Fruit fly (Drosophila melanogaster) whole organism, wandering third instar larva: ENCODE data around the gene Lrr47.

Experiments
- CG32264 ChIP-seq: fragments of 200-800 bp; sonication (Bioruptor generic); optimal IDR thresholded peaks from 2 replicates; lab custom pipeline; 2016; ENCODE audit warnings: missing biosample characterization, missing genetic modification characterization
- CG9705 ChIP-seq: fragments of 200-800 bp; sonication (Bioruptor generic); optimal IDR thresholded peaks from 2 replicates; lab custom pipeline; 2018; ENCODE audit warnings: missing biosample characterization, mild to moderate bottlenecking, missing genetic modification characterization
- CrebA ChIP-seq: fragments of 200-800 bp; sonication (Bioruptor generic); optimal IDR thresholded peaks from 2 replicates; lab custom pipeline; 2016; ENCODE audit warnings: missing biosample characterization, mild to moderate bottlenecking, missing genetic modification characterization, borderline replicate concordance
- Dif ChIP-seq: fragments of 200-275, 200-300 bp; sonication (Bioruptor generic); optimal IDR thresholded peaks from 2 replicates; lab custom pipeline; 2018; ENCODE audit warnings: missing biosample characterization, missing genetic modification characterization; ENCODE audit not compliant: partially characterized antibody
- GATAd ChIP-seq: sonication (Bioruptor generic); optimal IDR thresholded peaks from 2 replicates; lab custom pipeline; 2016; ENCODE audit warnings: missing biosample characterization, missing genetic modification characterization
- HLH106 ChIP-seq: fragments of 200-800 bp; optimal IDR thresholded peaks from 3 replicates; lab custom pipeline; 2019; ENCODE audit warnings: missing biosample characterization, mild to moderate bottlenecking, missing genetic modification characterization, moderate library complexity
- Hr83 ChIP-seq: fragments of 200-300 bp; sonication (Bioruptor generic); optimal IDR thresholded peaks from 2 replicates; lab custom pipeline; 2016; ENCODE audit warnings: missing biosample characterization, mild to moderate bottlenecking, missing genetic modification characterization, moderate library complexity; ENCODE audit not compliant: poor library complexity, severe bottlenecking
- Jra ChIP-seq: sonication (Bioruptor generic); optimal IDR thresholded peaks from 2 replicates; lab custom pipeline; 2016; ENCODE audit warnings: missing biosample characterization, missing genetic modification characterization
- Mio ChIP-seq: sonication (Bioruptor generic); optimal IDR thresholded peaks from 2 replicates; lab custom pipeline; 2016; ENCODE audit warnings: missing biosample characterization, missing genetic modification characterization
- Myc ChIP-seq: fragments of >200 bp; optimal IDR thresholded peaks from 2 replicates; lab custom pipeline; 2017
- N ChIP-seq: fragments of >200 bp; optimal IDR thresholded peaks from 2 replicates; lab custom pipeline; 2018; ENCODE audit warnings: missing biosample characterization, missing external identifiers, missing genetic modification characterization
- OdsH ChIP-seq: fragments of 200-800 bp; sonication (Bioruptor generic); optimal IDR thresholded peaks from 2 replicates; lab custom pipeline; 2016; ENCODE audit warnings: missing biosample characterization, mild to moderate bottlenecking, missing genetic modification characterization
- Rel ChIP-seq, 2 experiments: fragments of 200-800 bp; sonication (Bioruptor generic) in 1 of 2; optimal IDR thresholded peaks; 2 replicates in 1 of 2; 3 replicates in 1 of 2; lab custom pipeline; 2016 to 2019; ENCODE audit warnings: mild to moderate bottlenecking in 2 of 2, missing biosample characterization in 2 of 2, missing genetic modification characterization in 2 of 2, moderate library complexity in 1 of 2
- Sp1 ChIP-seq: fragments of 200-800 bp; sonication (Bioruptor generic); optimal IDR thresholded peaks from 3 replicates; lab custom pipeline; 2019; ENCODE audit warnings: missing biosample characterization, mild to moderate bottlenecking, missing genetic modification characterization, moderate library complexity
- br ChIP-seq: fragments of 200-800 bp; sonication (Bioruptor generic); optimal IDR thresholded peaks from 2 replicates; lab custom pipeline; 2016; ENCODE audit warnings: missing biosample characterization, missing genetic modification characterization
- brk ChIP-seq: fragments of 200-800 bp; sonication (Bioruptor generic); optimal IDR thresholded peaks from 2 replicates; lab custom pipeline; 2016; ENCODE audit warnings: missing biosample characterization, mild to moderate bottlenecking, missing genetic modification characterization
- dl ChIP-seq, 2 experiments: fragments of 175-275, 200-275 bp in 1 of 2; fragments of 200-275 bp in 1 of 2; sonication (Bioruptor generic); optimal IDR thresholded peaks; lab custom pipeline; 2018; ENCODE audit warnings: mild to moderate bottlenecking in 2 of 2, missing biosample characterization in 2 of 2, missing genetic modification characterization in 2 of 2, moderate library complexity in 2 of 2; ENCODE audit not compliant: partially characterized antibody in 2 of 2, insufficient read depth in 1 of 2
- dmrt93B ChIP-seq: fragments of 200-800 bp; sonication (Bioruptor generic); optimal IDR thresholded peaks from 2 replicates; lab custom pipeline; 2018; ENCODE audit warnings: missing biosample characterization, mild to moderate bottlenecking, missing genetic modification characterization
- foxo ChIP-seq, 2 experiments: fragments of 200-800 bp; sonication (Bioruptor generic); optimal IDR thresholded peaks; 2 replicates in 1 of 2; 3 replicates in 1 of 2; lab custom pipeline; 2016 to 2017; ENCODE audit warnings: missing biosample characterization in 2 of 2, missing genetic modification characterization in 2 of 2
- fru ChIP-seq: fragments of 200-800 bp; sonication (Bioruptor generic); optimal IDR thresholded peaks from 3 replicates; lab custom pipeline; 2016; ENCODE audit warnings: missing biosample characterization, mild to moderate bottlenecking, missing genetic modification characterization
- h ChIP-seq: fragments of 200-800 bp; sonication (Bioruptor generic); optimal IDR thresholded peaks from 3 replicates; lab custom pipeline; 2016; ENCODE audit warnings: missing biosample characterization, mild to moderate bottlenecking, missing genetic modification characterization
- jim ChIP-seq: fragments of 175-275, 200-325 bp; sonication (Bioruptor generic); optimal IDR thresholded peaks from 2 replicates; lab custom pipeline; 2016; ENCODE audit warnings: missing biosample characterization, mild to moderate bottlenecking, missing genetic modification characterization
- lola ChIP-seq: fragments of >200 bp; optimal IDR thresholded peaks from 2 replicates; lab custom pipeline; 2017; ENCODE audit warnings: missing biosample characterization, missing genetic modification characterization
- pan ChIP-seq: fragments of >200 bp; optimal IDR thresholded peaks from 2 replicates; lab custom pipeline; 2017
- psq ChIP-seq: fragments of 200-800 bp; sonication (Bioruptor generic); optimal IDR thresholded peaks from 3 replicates; lab custom pipeline; 2017; ENCODE audit warnings: missing biosample characterization, mild to moderate bottlenecking, missing genetic modification characterization, moderate library complexity
- rgr ChIP-seq: fragments of 200-800 bp; sonication (Bioruptor generic); optimal IDR thresholded peaks from 3 replicates; lab custom pipeline; 2016; ENCODE audit warnings: missing biosample characterization, mild to moderate bottlenecking, missing genetic modification characterization
- sage ChIP-seq: fragments of 200-800 bp; sonication (Bioruptor generic); optimal IDR thresholded peaks from 2 replicates; lab custom pipeline; 2016; ENCODE audit warnings: missing biosample characterization, mild to moderate bottlenecking, missing genetic modification characterization
- sv ChIP-seq: fragments of 200-800 bp; sonication (Bioruptor generic); optimal IDR thresholded peaks from 3 replicates; lab custom pipeline; 2016; ENCODE audit warnings: missing biosample characterization, missing genetic modification characterization
- tai ChIP-seq: sonication (Bioruptor generic); optimal IDR thresholded peaks from 2 replicates; lab custom pipeline; 2016; ENCODE audit warnings: missing biosample characterization, missing genetic modification characterization

Lrr47 gene

dm6 chr2L:10495495-10495894 is 21.6 kb upstream of the Lrr47 start:
- TF ChIP-seq N (GFP tag; lab: Kevin White, UChicago) (no peak), lola (GFP tag; lab: Kevin White, UChicago) (no peak), psq (GFP tag; lab: Kevin White, UChicago) (no peak), Hr83 (no peak)

- no peak for TF ChIP-seq sv (GFP tag; lab: Kevin White, UChicago)
- TF ChIP-seq sage (GFP tag; lab: Kevin White, UChicago), result no peak
- no peak for TF ChIP-seq h (GFP tag; lab: Kevin White, UChicago)
- no peak for TF ChIP-seq CrebA
- TF ChIP-seq Dif (GFP tag; lab: Kevin White, UChicago), result no peak
- TF ChIP-seq, all 38 proteins: peak for 0
Observed at dm6 chr2L:10496338-10496737, 20.8 kb upstream of the Lrr47 start.

- TF ChIP-seq psq (GFP tag; lab: Kevin White, UChicago) (no peak), N (GFP tag; lab: Kevin White, UChicago) (no peak)
Observed at dm6 chr2L:10497106-10497800, 19.9 kb upstream of the Lrr47 start.

- TF ChIP-seq N (GFP tag; lab: Kevin White, UChicago) (no peak), CG32264 (GFP tag; lab: Kevin White, UChicago) (no peak), Myc (lab: Kevin White, UChicago) (no peak), h (GFP tag; lab: Kevin White, UChicago) (no peak), tai (GFP tag; lab: Kevin White, UChicago) (no peak), dmrt93B (GFP tag; lab: Kevin White, UChicago) (no peak), CrebA (no peak)
Observed at dm6 chr2L:10499608-10500007, 17.5 kb upstream of the Lrr47 start.

- no peak for TF ChIP-seq jim (GFP tag; lab: Kevin White, UChicago)
- TF ChIP-seq Rel (GFP tag; optimal IDR thresholded peaks at IDR 0.05; lab: Kevin White, UChicago), result peak; percentile 6
- peak; percentile 78 for TF ChIP-seq Rel (tag; optimal IDR thresholded peaks at IDR 0.05; lab: Kevin White, UChicago)
- no peak for TF ChIP-seq CG9705 (GFP tag; lab: Kevin White, UChicago)
- TF ChIP-seq Mio (GFP tag; lab: Kevin White, UChicago), result no peak
Observed at dm6 chr2L:10500309-10500974, 16.7 kb upstream of the Lrr47 start.

- no peak for TF ChIP-seq brk (GFP tag; lab: Kevin White, UChicago)
- TF ChIP-seq Jra, result no peak
- TF ChIP-seq br (GFP tag; lab: Kevin White, UChicago), result no peak
- TF ChIP-seq Mio (GFP tag; lab: Kevin White, UChicago), result no peak
Observed at dm6 chr2L:10502244-10502643, 14.9 kb upstream of the Lrr47 start.

- no peak for TF ChIP-seq Rel (GFP tag; optimal IDR thresholded peaks at IDR 0.05; lab: Kevin White, UChicago)
- peak; percentile 78 for TF ChIP-seq Rel (tag; optimal IDR thresholded peaks at IDR 0.05; lab: Kevin White, UChicago)
- no peak for TF ChIP-seq Mio (GFP tag; lab: Kevin White, UChicago)
Observed at dm6 chr2L:10502862-10503261, 14.3 kb upstream of the Lrr47 start.

- TF ChIP-seq dl (GFP tag; optimal IDR thresholded peaks at IDR 0.05; lab: Kevin White, UChicago; ENCODE audit: insufficient read depth in 1 of 2, partially characterized antibody in 2 of 2) (no peak), foxo (GFP tag; optimal IDR thresholded peaks at IDR 0.05; lab: Kevin White, UChicago) (no peak), tai (GFP tag; lab: Kevin White, UChicago) (no peak), sage (GFP tag; lab: Kevin White, UChicago) (no peak), Hr83 (no peak), fru (GFP tag; lab: Kevin White, UChicago) (no peak), rgr (GFP tag; lab: Kevin White, UChicago) (no peak), OdsH (GFP tag; lab: Kevin White, UChicago) (no peak), Myc (lab: Kevin White, UChicago) (no peak), CG9705 (GFP tag; lab: Kevin White, UChicago) (no peak), jim (GFP tag; lab: Kevin White, UChicago) (no peak), pan (lab: Kevin White, UChicago) (no peak), psq (GFP tag; lab: Kevin White, UChicago) (no peak), HLH106 (no peak), Dif (GFP tag; lab: Kevin White, UChicago) (no peak), Sp1 (no peak), Jra (no peak), GATAd (GFP tag; lab: Kevin White, UChicago) (no peak)
Observed at dm6 chr2L:10503356-10503977, 13.7 kb upstream of the Lrr47 start.
